Worm (Caenorhabditis elegans): Measurements from ENCODE around the gene Y45F10A.7.

- TF ChIP-seq ztf-11 (tag; optimal IDR thresholded peaks at IDR 0.05) (no peak), unc-62 (GFP tag; optimal IDR thresholded peaks at IDR 0.05) (no peak), sma-9 (GFP tag; optimal IDR thresholded peaks at IDR 0.05) (no peak), sma-9 (tag; optimal IDR thresholded peaks at IDR 0.05) (no peak), nhr-12 (tag; optimal IDR thresholded peaks at IDR 0.05) (no peak), ztf-1 (GFP tag; conservative IDR thresholded peaks at IDR 0.05) (no peak), elt-1 (tag; optimal IDR thresholded peaks at IDR 0.05) (no peak)
Measured at ce11 chrIV:13454698-13455097, 37.7 kb upstream of the Y45F10A.7 start, which contains the start of gene uso-1.
